Worm (Caenorhabditis elegans) whole organism, late embryonic: ENCODE data around the gene rfl-1.
A peak's percentile ranks its signal among the peaks of the same experiment; 100 is the strongest.

Experiments used
- C38D4.7 ChIP-seq: fragments of 200-800 bp; sonication (Bioruptor generic); optimal IDR thresholded peaks from 2 replicates; lab custom pipeline; 2018; ENCODE audit warnings: mild to moderate bottlenecking, missing genetic modification characterization, moderate library complexity, missing compliant biosample characterization
- F13H6.1 ChIP-seq: sonication (generic microtip); optimal IDR thresholded peaks from 2 replicates; lab custom pipeline; 2016; ENCODE audit warnings: missing genetic modification characterization, missing compliant biosample characterization
- T23F11.4 ChIP-seq: fragments of 200-800 bp; sonication (Bioruptor generic); optimal IDR thresholded peaks from 2 replicates; lab custom pipeline; 2018; ENCODE audit warnings: mild to moderate bottlenecking, missing genetic modification characterization, missing compliant biosample characterization
- Y22D7AL.16 ChIP-seq: sonication (generic microtip); optimal IDR thresholded peaks from 2 replicates; lab custom pipeline; 2016; ENCODE audit warnings: missing genetic modification characterization, missing compliant biosample characterization
- ahr-1 ChIP-seq: sonication (generic microtip); optimal IDR thresholded peaks from 2 replicates; lab custom pipeline; 2016; ENCODE audit warnings: missing genetic modification characterization, missing compliant biosample characterization
- ama-1 ChIP-seq: fragments of 150-350 bp; optimal IDR thresholded peaks from 2 replicates; lab custom pipeline; 2014
- ceh-18 ChIP-seq: sonication (generic microtip); optimal IDR thresholded peaks from 2 replicates; lab custom pipeline; 2016; ENCODE audit warnings: missing genetic modification characterization, missing compliant biosample characterization
- ceh-19 ChIP-seq: fragments of 200-800 bp; sonication (Bioruptor generic); optimal IDR thresholded peaks from 2 replicates; lab custom pipeline; 2018; ENCODE audit warnings: mild to moderate bottlenecking, missing genetic modification characterization, missing compliant biosample characterization
- ceh-2 ChIP-seq: sonication (generic microtip); optimal IDR thresholded peaks from 2 replicates; lab custom pipeline; 2016; ENCODE audit warnings: missing genotype, missing genetic modification characterization, missing compliant biosample characterization
- ceh-22 ChIP-seq: sonication (generic microtip); optimal IDR thresholded peaks from 2 replicates; lab custom pipeline; 2017; ENCODE audit warnings: missing biosample characterization, missing genetic modification characterization
- ceh-24 ChIP-seq: sonication (generic microtip); optimal IDR thresholded peaks from 2 replicates; lab custom pipeline; 2016; ENCODE audit warnings: mild to moderate bottlenecking, missing genetic modification characterization, missing compliant biosample characterization
- ceh-30 ChIP-seq: fragments of 150-350 bp; optimal IDR thresholded peaks from 2 replicates; lab custom pipeline; 2014; ENCODE audit warnings: missing biosample characterization, missing genetic modification characterization
- ceh-34 ChIP-seq: sonication (generic microtip); optimal IDR thresholded peaks from 2 replicates; lab custom pipeline; 2016; ENCODE audit warnings: mild to moderate bottlenecking, missing genetic modification characterization, missing compliant biosample characterization
- ceh-45 ChIP-seq: fragments of 200-800 bp; sonication (Bioruptor generic); IDR thresholded peaks from 2 replicates; pipeline ENCODE4 v1.3.6; 2022; ENCODE audit warnings: missing genetic modification reagents, missing genetic modification characterization, missing compliant biosample characterization
- ceh-6 ChIP-seq: fragments of 200-800 bp; sonication (Bioruptor generic); optimal IDR thresholded peaks from 2 replicates; lab custom pipeline; 2018; ENCODE audit warnings: mild to moderate bottlenecking, missing genetic modification characterization, missing compliant biosample characterization
- ceh-9 ChIP-seq: sonication (generic microtip); optimal IDR thresholded peaks from 2 replicates; lab custom pipeline; 2016; ENCODE audit warnings: mild to moderate bottlenecking, missing genetic modification characterization, inconsistent platforms, missing compliant biosample characterization
- che-1 ChIP-seq: sonication (generic microtip); optimal IDR thresholded peaks from 2 replicates; lab custom pipeline; 2016; ENCODE audit warnings: mild to moderate bottlenecking, missing genetic modification characterization, missing compliant biosample characterization
- dmd-4 ChIP-seq: sonication (generic microtip); optimal IDR thresholded peaks from 2 replicates; lab custom pipeline; 2016; ENCODE audit warnings: borderline replicate concordance, missing genetic modification characterization, missing compliant biosample characterization
- elt-2 ChIP-seq: sonication (generic microtip); optimal IDR thresholded peaks from 2 replicates; lab custom pipeline; 2016; ENCODE audit warnings: missing genetic modification reagents, missing genetic modification characterization, missing compliant biosample characterization
- elt-4 ChIP-seq: sonication (generic microtip); optimal IDR thresholded peaks from 2 replicates; lab custom pipeline; 2016; ENCODE audit warnings: missing genetic modification characterization, missing compliant biosample characterization
- ets-4 ChIP-seq: sonication (generic microtip); optimal IDR thresholded peaks from 2 replicates; lab custom pipeline; 2016; ENCODE audit warnings: missing genetic modification characterization, missing compliant biosample characterization
- eyg-1 ChIP-seq: sonication (generic microtip); optimal IDR thresholded peaks from 2 replicates; lab custom pipeline; 2016; ENCODE audit warnings: missing genotype, missing genetic modification characterization, missing compliant biosample characterization
- fax-1 ChIP-seq: sonication (generic microtip); optimal IDR thresholded peaks from 2 replicates; lab custom pipeline; 2016; ENCODE audit warnings: missing genotype, missing genetic modification characterization, missing compliant biosample characterization
- fkh-10 ChIP-seq: fragments of 150-350 bp; optimal IDR thresholded peaks from 2 replicates; lab custom pipeline; 2014; ENCODE audit warnings: missing biosample characterization, missing genetic modification reagents, missing genetic modification characterization
- fkh-6 ChIP-seq: sonication (generic microtip); optimal IDR thresholded peaks from 2 replicates; lab custom pipeline; 2016; ENCODE audit warnings: missing genetic modification characterization, missing compliant biosample characterization
- gmeb-2 ChIP-seq: sonication (generic microtip); optimal IDR thresholded peaks from 2 replicates; lab custom pipeline; 2016; ENCODE audit warnings: missing genetic modification characterization, inconsistent platforms, missing compliant biosample characterization
- hlh-15 ChIP-seq: sonication (generic microtip); optimal IDR thresholded peaks from 2 replicates; lab custom pipeline; 2016; ENCODE audit warnings: missing genetic modification characterization, missing compliant biosample characterization
- hlh-6 ChIP-seq: sonication (generic microtip); optimal IDR thresholded peaks from 2 replicates; lab custom pipeline; 2016; ENCODE audit warnings: missing genotype, missing genetic modification characterization, missing compliant biosample characterization
- hlh-8 ChIP-seq: sonication (generic microtip); optimal IDR thresholded peaks from 2 replicates; lab custom pipeline; 2016; ENCODE audit warnings: missing genotype, missing genetic modification characterization, missing compliant biosample characterization
- lin-11 ChIP-seq: fragments of 200-800 bp; sonication (Bioruptor generic); optimal IDR thresholded peaks from 2 replicates; lab custom pipeline; 2018; ENCODE audit warnings: mild to moderate bottlenecking, missing genetic modification characterization, missing compliant biosample characterization
- madf-2 ChIP-seq: sonication (generic microtip); optimal IDR thresholded peaks from 2 replicates; lab custom pipeline; 2017; ENCODE audit warnings: missing genetic modification characterization, missing compliant biosample characterization
- mec-3 ChIP-seq: sonication (generic microtip); optimal IDR thresholded peaks from 2 replicates; lab custom pipeline; 2016; ENCODE audit warnings: borderline replicate concordance, missing genetic modification characterization, missing compliant biosample characterization
- nfya-1 ChIP-seq: sonication (generic microtip); optimal IDR thresholded peaks from 2 replicates; lab custom pipeline; 2017; ENCODE audit warnings: missing genetic modification characterization, mild to moderate bottlenecking, missing compliant biosample characterization, antibody characterized with exemption, moderate library complexity
- nhr-11 ChIP-seq: fragments of 150-350 bp; optimal IDR thresholded peaks from 2 replicates; lab custom pipeline; 2014; ENCODE audit warnings: missing biosample characterization, missing genetic modification characterization
- npax-4 ChIP-seq: sonication (generic microtip); optimal IDR thresholded peaks from 2 replicates; lab custom pipeline; 2016; ENCODE audit warnings: missing genetic modification characterization, missing compliant biosample characterization
- odd-2 ChIP-seq: sonication (generic microtip); optimal IDR thresholded peaks from 2 replicates; lab custom pipeline; 2017; ENCODE audit warnings: antibody characterized with exemption, mild to moderate bottlenecking, missing genetic modification characterization, missing compliant biosample characterization
- pat-9 ChIP-seq: fragments of 200-800 bp; sonication (Bioruptor generic); optimal IDR thresholded peaks from 2 replicates; lab custom pipeline; 2018; ENCODE audit warnings: mild to moderate bottlenecking, missing genetic modification characterization, moderate library complexity, missing compliant biosample characterization
- pax-1 ChIP-seq: fragments of 150-350 bp; optimal IDR thresholded peaks from 2 replicates; lab custom pipeline; 2014; ENCODE audit warnings: missing biosample characterization, missing genetic modification characterization
- pqm-1 ChIP-seq: sonication (generic microtip); optimal IDR thresholded peaks from 2 replicates; lab custom pipeline; 2016; ENCODE audit warnings: missing genetic modification characterization, missing compliant biosample characterization
- pros-1 ChIP-seq: fragments of 150-350 bp; optimal IDR thresholded peaks from 2 replicates; lab custom pipeline; 2014; ENCODE audit warnings: missing biosample characterization, missing genetic modification reagents, missing genetic modification characterization
- rnt-1 ChIP-seq: sonication (generic microtip); optimal IDR thresholded peaks from 2 replicates; lab custom pipeline; 2016; ENCODE audit warnings: missing genetic modification characterization, missing compliant biosample characterization
- sdc-2 ChIP-seq: sonication (generic microtip); optimal IDR thresholded peaks from 2 replicates; lab custom pipeline; 2016; ENCODE audit warnings: missing genotype, missing genetic modification characterization, missing compliant biosample characterization
- sox-2 ChIP-seq: fragments of 200-800 bp; sonication (Bioruptor generic); IDR thresholded peaks from 2 replicates; pipeline ENCODE4 v1.3.6; 2022; ENCODE audit warnings: missing genetic modification reagents, missing genetic modification characterization, missing compliant biosample characterization
- sox-4 ChIP-seq: sonication (generic microtip); optimal IDR thresholded peaks from 2 replicates; lab custom pipeline; 2017; ENCODE audit warnings: mild to moderate bottlenecking, missing genetic modification characterization, inconsistent platforms, missing compliant biosample characterization
- syd-9 ChIP-seq: sonication (generic microtip); optimal IDR thresholded peaks from 2 replicates; lab custom pipeline; 2016; ENCODE audit warnings: mild to moderate bottlenecking, missing genetic modification characterization, moderate library complexity, missing compliant biosample characterization
- tbx-2 ChIP-seq: sonication (generic microtip); optimal IDR thresholded peaks from 2 replicates; lab custom pipeline; 2016; ENCODE audit warnings: missing genetic modification characterization, missing compliant biosample characterization
- tbx-7 ChIP-seq: sonication (generic microtip); optimal IDR thresholded peaks from 2 replicates; lab custom pipeline; 2016; ENCODE audit warnings: missing genotype, missing genetic modification characterization, missing compliant biosample characterization
- ttx-3 ChIP-seq: sonication (generic microtip); optimal IDR thresholded peaks from 2 replicates; lab custom pipeline; 2016; ENCODE audit warnings: missing genetic modification reagents, missing genetic modification characterization, missing compliant biosample characterization
- unc-42 ChIP-seq: sonication (generic microtip); optimal IDR thresholded peaks from 2 replicates; lab custom pipeline; 2016; ENCODE audit warnings: missing genotype, missing genetic modification characterization, missing compliant biosample characterization
- unc-55 ChIP-seq: sonication (generic microtip); optimal IDR thresholded peaks from 2 replicates; lab custom pipeline; 2017; ENCODE audit warnings: missing biosample characterization, missing genetic modification reagents, missing genetic modification characterization
- unc-86 ChIP-seq: sonication (generic microtip); optimal IDR thresholded peaks from 2 replicates; lab custom pipeline; 2016; ENCODE audit warnings: missing genetic modification characterization, missing compliant biosample characterization
- zip-5 ChIP-seq: sonication (generic microtip); optimal IDR thresholded peaks from 2 replicates; lab custom pipeline; 2016; ENCODE audit warnings: missing genetic modification characterization, missing compliant biosample characterization
- ztf-16 ChIP-seq: sonication (generic microtip); optimal IDR thresholded peaks from 2 replicates; lab custom pipeline; 2017; ENCODE audit warnings: missing genetic modification characterization, missing compliant biosample characterization

The rfl-1 gene

ce11 chrIII:7030044-7030804 lies 9.2 kb downstream of the rfl-1 start:
- TF ChIP-seq zip-5 (tag; lab: Kevin White, UChicago) (no peak), syd-9 (peak; percentile 25), ceh-2 (tag; lab: Kevin White, UChicago) (no peak), hlh-8 (tag; lab: Kevin White, UChicago) (no peak), rnt-1 (tag; lab: Kevin White, UChicago) (no peak), ztf-16 (peak; percentile 24), ceh-19 (GFP tag; lab: Kevin White, UChicago) (no peak), pqm-1 (no peak), hlh-6 (tag; lab: Kevin White, UChicago) (peak; percentile 75), elt-4 (no peak), ceh-24 (no peak), pat-9 (peak; percentile 33), npax-4 (tag; lab: Kevin White, UChicago) (peak; percentile 13), tbx-2 (tag; lab: Kevin White, UChicago) (peak; percentile 6), lin-11 (tag; lab: Kevin White, UChicago) (peak; percentile 42), unc-55 (no peak), gmeb-2 (tag; lab: Kevin White, UChicago) (peak; percentile 50), ahr-1 (tag; lab: Kevin White, UChicago) (peak; percentile 17), eyg-1 (tag; lab: Kevin White, UChicago) (no peak), tbx-7 (no peak), ceh-22 (tag; lab: Kevin White, UChicago) (no peak), unc-86 (tag; lab: Kevin White, UChicago) (peak; percentile 4), nfya-1 (tag; lab: Kevin White, UChicago) (peak; percentile 38), unc-42 (tag; lab: Kevin White, UChicago) (no peak), pros-1 (tag; lab: Kevin White, UChicago) (no peak), sox-4 (tag; lab: Kevin White, UChicago) (peak; percentile 34), T23F11.4 (GFP tag; lab: Kevin White, UChicago) (no peak), mec-3 (tag; lab: Kevin White, UChicago) (no peak), ceh-18 (tag; lab: Kevin White, UChicago) (peak; percentile 12), fkh-10 (no peak), sdc-2 (tag; lab: Kevin White, UChicago) (no peak), ceh-9 (tag; lab: Kevin White, UChicago) (no peak), dmd-4 (tag; lab: Kevin White, UChicago) (no peak), odd-2 (tag; lab: Kevin White, UChicago) (no peak), fkh-6 (tag; lab: Kevin White, UChicago) (no peak), ceh-34 (tag; lab: Kevin White, UChicago) (no peak), elt-2 (tag; lab: Kevin White, UChicago) (peak; percentile 8), hlh-15 (peak; percentile 3), ceh-45 (GFP tag; lab: Robert Waterston, UW) (no peak), ama-1 (lab: Kevin White, UChicago) (no peak), ets-4 (no peak), ceh-30 (tag; lab: Kevin White, UChicago) (no peak), ceh-6 (GFP tag; lab: Kevin White, UChicago) (peak; percentile 55), F13H6.1 (tag; lab: Kevin White, UChicago) (peak; percentile 10), sox-2 (GFP tag; lab: Robert Waterston, UW) (no peak), C38D4.7 (peak; percentile 49), ttx-3 (tag; lab: Kevin White, UChicago) (peak; percentile 55), pax-1 (no peak), Y22D7AL.16 (tag; lab: Kevin White, UChicago) (peak; percentile 23), nhr-11 (tag; lab: Kevin White, UChicago) (no peak), fax-1 (no peak), che-1 (peak; percentile 41), madf-2 (tag; lab: Kevin White, UChicago) (no peak)
